Fruit fly (Drosophila melanogaster): ENCODE results near the gene CG9316.
A peak's percentile ranks its signal among the peaks of the same experiment; 100 is the strongest.

Gene CG9316

dm6 chr2L:20720011-20720410 is 6.3 kb downstream of the CG9316 start:
- TF ChIP-seq psq (GFP tag; optimal IDR thresholded peaks at IDR 0.05) (no peak), dmrt93B (GFP tag; optimal IDR thresholded peaks at IDR 0.05) (no peak), brk (GFP tag; optimal IDR thresholded peaks at IDR 0.05) (no peak), Hr83 (GFP tag; optimal IDR thresholded peaks at IDR 0.05; ENCODE audit: poor library complexity, severe bottlenecking) (no peak), tai (GFP tag; optimal IDR thresholded peaks at IDR 0.05) (no peak), Dif (GFP tag; optimal IDR thresholded peaks at IDR 0.05; ENCODE audit: partially characterized antibody) (no peak), Sp1 (GFP tag; optimal IDR thresholded peaks at IDR 0.05) (no peak), Mio (GFP tag; optimal IDR thresholded peaks at IDR 0.05) (no peak), CrebA (GFP tag; optimal IDR thresholded peaks at IDR 0.05; ENCODE audit: borderline replicate concordance) (no peak)

- no peak for TF ChIP-seq Myc (optimal IDR thresholded peaks at IDR 0.05)
- no peak for TF ChIP-seq Sp1 (GFP tag; optimal IDR thresholded peaks at IDR 0.05)
- TF ChIP-seq GATAd (GFP tag; optimal IDR thresholded peaks at IDR 0.05): no peak
- TF ChIP-seq rgr (GFP tag; optimal IDR thresholded peaks at IDR 0.05): no peak
- no peak for TF ChIP-seq woc (GFP tag; optimal IDR thresholded peaks at IDR 0.05)
- TF ChIP-seq Vsx2 (GFP tag; optimal IDR thresholded peaks at IDR 0.05; ENCODE audit: partially characterized antibody): no peak
- TF ChIP-seq lola (GFP tag; optimal IDR thresholded peaks at IDR 0.05): no peak
These were observed 9.6 kb downstream of the CG9316 start for dm6 chr2L:20716712-20717111.

dm6 chr2L:20716077-20716476 is 10.3 kb downstream of the CG9316 start:
- peak; percentile 22 for TF ChIP-seq rgr (GFP tag; optimal IDR thresholded peaks at IDR 0.05)
- peak; percentile 43 for TF ChIP-seq Rel (GFP tag; optimal IDR thresholded peaks at IDR 0.05)
- TF ChIP-seq Rel (tag; optimal IDR thresholded peaks at IDR 0.05): no peak
- peak; percentile 30 for TF ChIP-seq br (GFP tag; optimal IDR thresholded peaks at IDR 0.05)
- TF ChIP-seq sv (GFP tag; optimal IDR thresholded peaks at IDR 0.05): no peak
- peak; percentile 9 for TF ChIP-seq fru (GFP tag; optimal IDR thresholded peaks at IDR 0.05)
- no peak for TF ChIP-seq foxo (GFP tag; optimal IDR thresholded peaks at IDR 0.05)
- no peak for TF ChIP-seq Abd-B (GFP tag; optimal IDR thresholded peaks at IDR 0.05)
- TF ChIP-seq Vsx2 (GFP tag; optimal IDR thresholded peaks at IDR 0.05; ENCODE audit: partially characterized antibody): no peak
- peak; percentile 19 for TF ChIP-seq brk (GFP tag; optimal IDR thresholded peaks at IDR 0.05)
- TF ChIP-seq dmrt93B (GFP tag; optimal IDR thresholded peaks at IDR 0.05): no peak
- TF ChIP-seq sage (GFP tag; optimal IDR thresholded peaks at IDR 0.05): no peak
- peak; percentile 61 for TF ChIP-seq h (GFP tag; optimal IDR thresholded peaks at IDR 0.05)
- TF ChIP-seq lola (GFP tag; optimal IDR thresholded peaks at IDR 0.05): no peak
- TF ChIP-seq CrebA (GFP tag; optimal IDR thresholded peaks at IDR 0.05; ENCODE audit: borderline replicate concordance): peak; percentile 49
- no peak for TF ChIP-seq Hr83 (GFP tag; optimal IDR thresholded peaks at IDR 0.05; ENCODE audit: poor library complexity, severe bottlenecking)

dm6 chr2L:20714468-20715404 is 11.6 kb downstream of the CG9316 start, which contains the start of gene Hr38:
Gene Hr38 (minus strand): TSS chr2L:20714588.
- TF ChIP-seq h (GFP tag; optimal IDR thresholded peaks at IDR 0.05) (peak; percentile 33), Myc (optimal IDR thresholded peaks at IDR 0.05) (no peak), dl (GFP tag; optimal IDR thresholded peaks at IDR 0.05; ENCODE audit: insufficient read depth in 1 of 2, partially characterized antibody in 2 of 2) (peak; percentile 36 to 79), CG9705 (GFP tag; optimal IDR thresholded peaks at IDR 0.05) (no peak), Abd-B (GFP tag; optimal IDR thresholded peaks at IDR 0.05) (no peak), sv (GFP tag; optimal IDR thresholded peaks at IDR 0.05) (peak; percentile 1), Mio (GFP tag; optimal IDR thresholded peaks at IDR 0.05) (no peak), Hnf4 (GFP tag; optimal IDR thresholded peaks at IDR 0.05) (no peak), brk (GFP tag; optimal IDR thresholded peaks at IDR 0.05) (no peak), Jra (GFP tag; optimal IDR thresholded peaks at IDR 0.05) (no peak), N (GFP tag; optimal IDR thresholded peaks at IDR 0.05) (no peak), lola (GFP tag; optimal IDR thresholded peaks at IDR 0.05) (no peak), OdsH (GFP tag; optimal IDR thresholded peaks at IDR 0.05) (no peak), Dif (GFP tag; optimal IDR thresholded peaks at IDR 0.05; ENCODE audit: partially characterized antibody) (peak; percentile 84)
